ENCODE assay signal across 1 fruit fly cellular context in genomic region chrX:2732127-2732526, dm6.
A peak's percentile ranks its signal among the peaks of the same experiment; 100 is the strongest.
TF ChIP-seq lines count a peak whose summit lies in the region.

Gene ttm50 (minus strand): TSS chrX:2732190.
Gene CG2712 (plus strand): TSS chrX:2732469.

TF ChIP-seq in whole organism, embryonic, 481 proteins besides CTCF, POLR2A, EP300 and RAD21 (continued from another document and continues in another):
- TF ChIP-seq Scr (GFP tag; IDR thresholded peaks at IDR 0.05; lab: Robert Waterston, UW; ENCODE audit: partially characterized antibody) (peak; percentile 42; the same call in 1 of the 2 replicates), CG3281 (GFP tag; optimal IDR thresholded peaks at IDR 0.05; lab: Kevin White, UChicago) (peak; percentile 60), Aef1 (GFP tag; IDR thresholded peaks at IDR 0.05; lab: Robert Waterston, UW) (no peak), CG31365 (tag; optimal IDR thresholded peaks at IDR 0.05; lab: Kevin White, UChicago) (no peak), CG7963 (GFP tag; IDR thresholded peaks at IDR 0.05; lab: Robert Waterston, UW; ENCODE audit: partially characterized antibody) (no peak), row (GFP tag; IDR thresholded peaks at IDR 0.05; lab: Robert Waterston, UW) (peak; percentile 93), knrl (GFP tag; IDR thresholded peaks at IDR 0.05; lab: Robert Waterston, UW; ENCODE audit: partially characterized antibody) (peak; percentile 37; the same call in 1 of the 3 replicates), bsh (GFP tag; optimal IDR thresholded peaks at IDR 0.05; lab: Kevin White, UChicago) (peak in 1 of 2 experiments; percentile 39), CG7357 (GFP tag; IDR thresholded peaks at IDR 0.05; lab: Robert Waterston, UW) (no peak), sd (tag; optimal IDR thresholded peaks at IDR 0.05; lab: Kevin White, UChicago) (no peak), gsb (GFP tag; IDR thresholded peaks at IDR 0.05; lab: Robert Waterston, UW) (no peak; the same call in 1 of the 2 replicates), Trl (optimal IDR thresholded peaks at IDR 0.05; lab: Kevin White, UChicago) (no peak), Trl (GFP tag; optimal IDR thresholded peaks at IDR 0.05; lab: Kevin White, UChicago) (no peak), bcd (GFP tag; optimal IDR thresholded peaks at IDR 0.05; lab: Kevin White, UChicago) (no peak), CG7786 (GFP tag; optimal IDR thresholded peaks at IDR 0.05; lab: Kevin White, UChicago) (no peak), Nf-YA (GFP tag; IDR thresholded peaks at IDR 0.05; lab: Robert Waterston, UW) (no peak), Optix (GFP tag; IDR thresholded peaks at IDR 0.05; lab: Robert Waterston, UW) (peak; percentile 31; the same call in 1 of the 3 replicates), croc (GFP tag; conservative IDR thresholded peaks at IDR 0.05; lab: Robert Waterston, UW) (peak; percentile 47; the same call in 2 of the 3 replicates), chinmo (GFP tag; IDR thresholded peaks at IDR 0.05; lab: Robert Waterston, UW; ENCODE audit: partially characterized antibody) (no peak), CG13624 (GFP tag; optimal IDR thresholded peaks at IDR 0.05; lab: Kevin White, UChicago) (no peak), zen2 (GFP tag; IDR thresholded peaks at IDR 0.05; lab: Robert Waterston, UW; ENCODE audit: partially characterized antibody) (no peak), CG9727 (GFP tag; optimal IDR thresholded peaks at IDR 0.05; lab: Kevin White, UChicago) (peak; percentile 70), Ptx1 (GFP tag; IDR thresholded peaks at IDR 0.05; lab: Robert Waterston, UW) (peak; percentile 71), slbo (GFP tag; IDR thresholded peaks at IDR 0.05; lab: Robert Waterston, UW) (peak; percentile 64), Hey (tag; optimal IDR thresholded peaks at IDR 0.05; lab: Kevin White, UChicago) (no peak), Dref (GFP tag; IDR thresholded peaks at IDR 0.05; lab: Robert Waterston, UW) (0 out of 2 replicates have a peak, but pooled peaks have one; percentile 31), Fer3 (tag; optimal IDR thresholded peaks at IDR 0.05; lab: Kevin White, UChicago) (peak; percentile 44), CG1603 (tag; optimal IDR thresholded peaks at IDR 0.05; lab: Kevin White, UChicago) (no peak), CG11398 (GFP tag; optimal IDR thresholded peaks at IDR 0.05; lab: Kevin White, UChicago) (no peak), HLH4C (GFP tag; IDR thresholded peaks at IDR 0.05; lab: Robert Waterston, UW; ENCODE audit: partially characterized antibody) (no peak), dpn (GFP tag; optimal IDR thresholded peaks at IDR 0.05; lab: Kevin White, UChicago) (peak; percentile 21 to 52), Fer1 (GFP tag; optimal IDR thresholded peaks at IDR 0.05; lab: Kevin White, UChicago) (peak; percentile 64), repo (GFP tag; optimal IDR thresholded peaks at IDR 0.05; lab: Kevin White, UChicago) (no peak), onecut (GFP tag; IDR thresholded peaks at IDR 0.05; lab: Robert Waterston, UW) (no peak), Abd-B (GFP tag; optimal IDR thresholded peaks at IDR 0.05; lab: Kevin White, UChicago) (peak; percentile 68), CG7745 (tag; optimal IDR thresholded peaks at IDR 0.05; lab: Kevin White, UChicago) (no peak), scrt (GFP tag; optimal IDR thresholded peaks at IDR 0.05; lab: Kevin White, UChicago) (no peak), Taf1 (GFP tag; IDR thresholded peaks at IDR 0.05; lab: Robert Waterston, UW) (0 out of 2 replicates have a peak, but pooled peaks have one; percentile 11), tgo (GFP tag; IDR thresholded peaks at IDR 0.05; lab: Robert Waterston, UW) (peak; percentile 49; the same call in 1 of the 3 replicates), Bteb2 (GFP tag; optimal IDR thresholded peaks at IDR 0.05; lab: Kevin White, UChicago) (no peak), psq (GFP tag; optimal IDR thresholded peaks at IDR 0.05; lab: Kevin White, UChicago) (no peak), hkb (optimal IDR thresholded peaks at IDR 0.05; lab: Kevin White, UChicago) (no peak), hkb (GFP tag; IDR thresholded peaks at IDR 0.05; lab: Robert Waterston, UW) (no peak), nmo (GFP tag; optimal IDR thresholded peaks at IDR 0.05; lab: Kevin White, UChicago) (peak; percentile 84), phol (tag; optimal IDR thresholded peaks at IDR 0.05; lab: Kevin White, UChicago) (peak; percentile 75), Bdp1 (GFP tag; optimal IDR thresholded peaks at IDR 0.05; lab: Kevin White, UChicago) (no peak), CG7372 (GFP tag; IDR thresholded peaks at IDR 0.05; lab: Robert Waterston, UW) (peak; percentile 40; the same call in 1 of the 2 replicates), ham (GFP tag; IDR thresholded peaks at IDR 0.05; lab: Robert Waterston, UW) (no peak), prd (optimal IDR thresholded peaks at IDR 0.05; lab: Kevin White, UChicago) (no peak), prd (GFP tag; IDR thresholded peaks at IDR 0.05; lab: Robert Waterston, UW) (peak; percentile 78), ewg (GFP tag; optimal IDR thresholded peaks at IDR 0.05; lab: Kevin White, UChicago) (no peak), CG17912 (GFP tag; optimal IDR thresholded peaks at IDR 0.05; lab: Kevin White, UChicago) (no peak), CG11723 (GFP tag; optimal IDR thresholded peaks at IDR 0.05; lab: Kevin White, UChicago) (no peak), chn (GFP tag; optimal IDR thresholded peaks at IDR 0.05; lab: Kevin White, UChicago) (peak; percentile 25), emc (GFP tag; optimal IDR thresholded peaks at IDR 0.05; lab: Kevin White, UChicago) (no peak), CG3838 (GFP tag; optimal IDR thresholded peaks at IDR 0.05; lab: Kevin White, UChicago) (no peak), NC2β (GFP tag; optimal IDR thresholded peaks at IDR 0.05; lab: Kevin White, UChicago) (no peak), CG14710 (tag; optimal IDR thresholded peaks at IDR 0.05; lab: Kevin White, UChicago) (peak; percentile 81), tna (GFP tag; IDR thresholded peaks at IDR 0.05; lab: Robert Waterston, UW; ENCODE audit: partially characterized antibody) (no peak), PHDP (tag; optimal IDR thresholded peaks at IDR 0.05; lab: Kevin White, UChicago) (no peak), Oaz (GFP tag; IDR thresholded peaks at IDR 0.05; lab: Robert Waterston, UW) (peak; percentile 51; the same call in 1 of the 2 replicates), CG11560 (tag; IDR thresholded peaks at IDR 0.05; lab: Robert Waterston, UW) (no peak), CG2199 (GFP tag; IDR thresholded peaks at IDR 0.05; lab: Robert Waterston, UW) (no peak), HLHmδ (GFP tag; optimal IDR thresholded peaks at IDR 0.05; lab: Kevin White, UChicago) (no peak), CG12391 (tag; optimal IDR thresholded peaks at IDR 0.05; lab: Kevin White, UChicago) (peak; percentile 71), vnd (GFP tag; IDR thresholded peaks at IDR 0.05; lab: Robert Waterston, UW; ENCODE audit: partially characterized antibody) (no peak), zf30C (GFP tag; optimal IDR thresholded peaks at IDR 0.05; lab: Kevin White, UChicago) (no peak), CG17361 (GFP tag; IDR thresholded peaks at IDR 0.05; lab: Robert Waterston, UW) (no peak; the same call in none of the 3 replicates), pnt (GFP tag; optimal IDR thresholded peaks at IDR 0.05; lab: Kevin White, UChicago) (no peak), dmrt99B (tag; optimal IDR thresholded peaks at IDR 0.05; lab: Kevin White, UChicago) (no peak), Mes4 (GFP tag; optimal IDR thresholded peaks at IDR 0.05; lab: Kevin White, UChicago) (no peak), Dek (tag; optimal IDR thresholded peaks at IDR 0.05; lab: Kevin White, UChicago) (peak; percentile 63), CG18476 (GFP tag; optimal IDR thresholded peaks at IDR 0.05; lab: Kevin White, UChicago) (peak; percentile 35), da (GFP tag; optimal IDR thresholded peaks at IDR 0.05; lab: Kevin White, UChicago) (no peak), mam (GFP tag; optimal IDR thresholded peaks at IDR 0.05; lab: Kevin White, UChicago) (no peak), CG7839 (tag; optimal IDR thresholded peaks at IDR 0.05; lab: Kevin White, UChicago) (no peak), CG18619 (GFP tag; optimal IDR thresholded peaks at IDR 0.05; lab: Kevin White, UChicago) (no peak), CG15601 (tag; optimal IDR thresholded peaks at IDR 0.05; lab: Kevin White, UChicago) (no peak), eve (GFP tag; optimal IDR thresholded peaks at IDR 0.05; lab: Kevin White, UChicago) (no peak), CG6854 (GFP tag; optimal IDR thresholded peaks at IDR 0.05; lab: Kevin White, UChicago) (no peak), usp (GFP tag; optimal IDR thresholded peaks at IDR 0.05; lab: Kevin White, UChicago) (no peak), Neu2 (GFP tag; optimal IDR thresholded peaks at IDR 0.05; lab: Kevin White, UChicago; ENCODE audit: borderline replicate concordance) (no peak), tup (GFP tag; optimal IDR thresholded peaks at IDR 0.05; lab: Kevin White, UChicago) (no peak), CG16779 (GFP tag; IDR thresholded peaks at IDR 0.05; lab: Robert Waterston, UW) (no peak), Ada2b (GFP tag; IDR thresholded peaks at IDR 0.05; lab: Robert Waterston, UW) (no peak), gcm2 (GFP tag; optimal IDR thresholded peaks at IDR 0.05; lab: Kevin White, UChicago) (no peak), Gsc (GFP tag; IDR thresholded peaks at IDR 0.05; lab: Robert Waterston, UW) (no peak), CG4730 (GFP tag; IDR thresholded peaks at IDR 0.05; lab: Robert Waterston, UW) (no peak), CG11093 (GFP tag; IDR thresholded peaks at IDR 0.05; lab: Robert Waterston, UW) (peak; percentile 62; the same call in 1 of the 3 replicates), MESR4 (GFP tag; optimal IDR thresholded peaks at IDR 0.05; lab: Kevin White, UChicago) (no peak), fru (optimal IDR thresholded peaks at IDR 0.05; lab: Kevin White, UChicago) (no peak), cas (GFP tag; IDR thresholded peaks at IDR 0.05; lab: Robert Waterston, UW) (no peak), CG17612 (GFP tag; IDR thresholded peaks at IDR 0.05; lab: Robert Waterston, UW) (no peak), ken (GFP tag; IDR thresholded peaks at IDR 0.05; lab: Robert Waterston, UW) (0 out of 3 replicates have a peak, but pooled peaks have one; percentile 54), CG4707 (GFP tag; optimal IDR thresholded peaks at IDR 0.05; lab: Kevin White, UChicago) (no peak), Bgb (GFP tag; IDR thresholded peaks at IDR 0.05; lab: Robert Waterston, UW; ENCODE audit: partially characterized antibody) (no peak), ci (GFP tag; IDR thresholded peaks at IDR 0.05; lab: Robert Waterston, UW) (no peak), ap (GFP tag; IDR thresholded peaks at IDR 0.05; lab: Robert Waterston, UW) (no peak), CG2116 (GFP tag; optimal IDR thresholded peaks at IDR 0.05; lab: Kevin White, UChicago) (peak; percentile 55), CG18262 (tag; optimal IDR thresholded peaks at IDR 0.05; lab: Kevin White, UChicago) (no peak), unc-4 (GFP tag; IDR thresholded peaks at IDR 0.05; lab: Robert Waterston, UW; ENCODE audit: partially characterized antibody) (no peak), NfI (GFP tag; optimal IDR thresholded peaks at IDR 0.05; lab: Kevin White, UChicago) (peak; percentile 65), H15 (GFP tag; IDR thresholded peaks at IDR 0.05; lab: Robert Waterston, UW) (no peak), so (GFP tag; IDR thresholded peaks at IDR 0.05; lab: Robert Waterston, UW) (no peak), CG9932 (GFP tag; IDR thresholded peaks at IDR 0.05; lab: Robert Waterston, UW) (peak; percentile 75), CG1529 (GFP tag; optimal IDR thresholded peaks at IDR 0.05; lab: Kevin White, UChicago) (no peak), H2.0 (GFP tag; IDR thresholded peaks at IDR 0.05; lab: Robert Waterston, UW) (no peak), CG4617 (GFP tag; optimal IDR thresholded peaks at IDR 0.05; lab: Kevin White, UChicago; ENCODE audit: borderline replicate concordance) (peak; percentile 50), az2 (GFP tag; optimal IDR thresholded peaks at IDR 0.05; lab: Kevin White, UChicago) (peak; percentile 49), Six4 (GFP tag; optimal IDR thresholded peaks at IDR 0.05; lab: Kevin White, UChicago) (peak; percentile 13), crp (GFP tag; optimal IDR thresholded peaks at IDR 0.05; lab: Kevin White, UChicago) (peak; percentile 57 to 93), CG4360 (GFP tag; IDR thresholded peaks at IDR 0.05; lab: Robert Waterston, UW) (no peak), CG1792 (GFP tag; optimal IDR thresholded peaks at IDR 0.05; lab: Kevin White, UChicago) (no peak), CG10543 (GFP tag; optimal IDR thresholded peaks at IDR 0.05; lab: Kevin White, UChicago) (peak; percentile 81), CG11695 (GFP tag; IDR thresholded peaks at IDR 0.05; lab: Robert Waterston, UW) (no peak), aop (GFP tag; IDR thresholded peaks at IDR 0.05; lab: Robert Waterston, UW) (no peak), lola (GFP tag; optimal IDR thresholded peaks at IDR 0.05; lab: Kevin White, UChicago) (peak in 1 of 3 experiments; percentile 65), dati (GFP tag; IDR thresholded peaks at IDR 0.05; lab: Robert Waterston, UW) (no peak), Xbp1 (GFP tag; optimal IDR thresholded peaks at IDR 0.05; lab: Kevin White, UChicago) (peak; percentile 70), CG10979 (tag; optimal IDR thresholded peaks at IDR 0.05; lab: Kevin White, UChicago) (peak; percentile 52), ara (GFP tag; IDR thresholded peaks at IDR 0.05; lab: Robert Waterston, UW) (no peak), bbx (GFP tag; IDR thresholded peaks at IDR 0.05; lab: Robert Waterston, UW; ENCODE audit: partially characterized antibody) (no peak), fd96Cb (tag; optimal IDR thresholded peaks at IDR 0.05; lab: Kevin White, UChicago) (peak; percentile 33), Nf-YC (tag; optimal IDR thresholded peaks at IDR 0.05; lab: Kevin White, UChicago) (peak; percentile 65), CG18764 (GFP tag; optimal IDR thresholded peaks at IDR 0.05; lab: Kevin White, UChicago) (no peak), ems (GFP tag; optimal IDR thresholded peaks at IDR 0.05; lab: Kevin White, UChicago) (no peak), E2f1 (GFP tag; IDR thresholded peaks at IDR 0.05; lab: Robert Waterston, UW) (peak; percentile 33; the same call in 1 of the 2 replicates), CG7987 (GFP tag; optimal IDR thresholded peaks at IDR 0.05; lab: Kevin White, UChicago) (no peak), CG15073 (GFP tag; optimal IDR thresholded peaks at IDR 0.05; lab: Kevin White, UChicago) (no peak), sqz (GFP tag; optimal IDR thresholded peaks at IDR 0.05; lab: Kevin White, UChicago) (no peak), CG11247 (GFP tag; IDR thresholded peaks at IDR 0.05; lab: Robert Waterston, UW) (peak; percentile 23; the same call in 1 of the 2 replicates), CG6654 (GFP tag; optimal IDR thresholded peaks at IDR 0.05; lab: Kevin White, UChicago) (no peak), CG32772 (GFP tag; IDR thresholded peaks at IDR 0.05; lab: Robert Waterston, UW) (no peak)
